Fruit fly (Drosophila melanogaster): Measurements from ENCODE around the gene tmod.

DNA sequence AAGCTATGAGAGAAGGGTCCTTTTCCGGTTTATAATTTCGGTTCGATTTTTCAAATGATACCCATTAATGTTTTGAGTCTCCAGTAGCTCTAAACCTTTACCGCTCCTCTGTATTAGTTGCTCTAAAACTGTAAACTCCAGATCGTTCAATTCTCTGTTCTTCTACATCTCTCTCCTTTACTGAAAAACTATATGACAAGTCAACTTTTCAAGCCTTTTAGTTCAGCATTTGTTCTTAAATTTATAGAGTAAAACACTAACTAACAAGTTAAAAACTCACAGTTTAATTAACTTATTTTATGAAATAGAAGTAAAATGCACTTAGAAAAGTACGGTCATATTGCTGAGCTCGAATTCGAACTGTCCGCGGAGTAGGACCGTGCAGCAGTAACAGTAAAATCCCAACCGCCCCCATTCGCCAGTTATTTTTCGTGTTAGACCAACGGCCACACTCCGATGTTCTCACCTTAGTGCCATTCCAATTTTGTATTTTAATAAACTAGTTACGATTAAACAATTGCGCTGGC lies 30.4 kb downstream of the tmod start:
- TF ChIP-seq CG12605 (GFP tag; IDR thresholded peaks at IDR 0.05) (no peak; the same call in 1 of the 2 replicates), EcR (GFP tag; optimal IDR thresholded peaks at IDR 0.05) (no peak), gl (tag; optimal IDR thresholded peaks at IDR 0.05) (no peak), CG17806 (tag; optimal IDR thresholded peaks at IDR 0.05) (no peak), CG15710 (tag; optimal IDR thresholded peaks at IDR 0.05) (no peak), CG10348 (GFP tag; IDR thresholded peaks at IDR 0.05) (no peak), CG34367 (tag; optimal IDR thresholded peaks at IDR 0.05) (no peak), Snoo (tag; optimal IDR thresholded peaks at IDR 0.05) (no peak), CG8159 (tag; optimal IDR thresholded peaks at IDR 0.05) (no peak), CG14655 (GFP tag; optimal IDR thresholded peaks at IDR 0.05) (no peak), CG9948 (tag; optimal IDR thresholded peaks at IDR 0.05) (no peak)

Measured in whole organism, pupa.